Fruit fly (Drosophila melanogaster): ENCODE data around the gene CG12984.

dm6 chr3L:20952121-20952487 is 39.4 kb upstream of the CG12984 start:
- TF ChIP-seq CTCF (optimal IDR thresholded peaks at IDR 0.05): no peak
- no peak for TF ChIP-seq CG8478 (optimal IDR thresholded peaks at IDR 0.05)

Measured in S2 (cell line).